Fruit fly (Drosophila melanogaster): ENCODE measurements around the gene Smyd3.

Gene Smyd3

DNA sequence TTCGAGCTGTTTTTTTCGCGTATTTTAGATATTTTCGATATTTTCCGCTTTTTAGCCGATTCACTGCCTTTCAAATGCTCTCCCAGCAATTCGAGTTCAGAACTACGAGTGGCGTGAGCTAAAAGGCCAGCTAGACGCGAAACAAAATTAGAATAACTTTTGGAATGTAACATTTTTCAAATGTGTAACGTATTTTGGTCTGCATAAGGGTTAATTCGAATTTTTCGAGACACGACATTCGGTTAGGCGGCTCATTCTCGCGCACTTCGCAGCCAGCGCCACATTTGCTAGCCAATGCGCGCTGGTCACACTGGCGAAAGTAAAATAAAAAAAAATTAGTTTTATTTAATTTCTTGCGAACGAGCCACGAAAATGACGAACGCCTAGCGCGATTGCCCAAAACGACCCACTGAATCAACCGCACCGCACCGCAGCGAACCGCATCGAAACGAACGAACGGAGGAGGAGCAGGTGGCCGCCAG, 15.9 kb upstream of the Smyd3 start, which contains the start of the genes brv3 and Pi4KIIIalpha (continued):
- no peak for TF ChIP-seq Max (GFP tag; optimal IDR thresholded peaks at IDR 0.05)
- TF ChIP-seq nom (GFP tag; optimal IDR thresholded peaks at IDR 0.05): no peak
- TF ChIP-seq CG11398 (GFP tag; optimal IDR thresholded peaks at IDR 0.05): no peak
- no peak for TF ChIP-seq jigr1 (GFP tag; IDR thresholded peaks at IDR 0.05)
- no peak for TF ChIP-seq Hey (tag; optimal IDR thresholded peaks at IDR 0.05)
- TF ChIP-seq Sry-δ (GFP tag; optimal IDR thresholded peaks at IDR 0.05): peak; percentile 34
- TF ChIP-seq kah (GFP tag; optimal IDR thresholded peaks at IDR 0.05): no peak
- peak; percentile 69 for TF ChIP-seq pzg (GFP tag; optimal IDR thresholded peaks at IDR 0.05)
- TF ChIP-seq gro (GFP tag; optimal IDR thresholded peaks at IDR 0.05): no peak
- TF ChIP-seq CG5953 (GFP tag; IDR thresholded peaks at IDR 0.05): no peak
- TF ChIP-seq bcd (GFP tag; optimal IDR thresholded peaks at IDR 0.05): no peak
- peak; percentile 40 for TF ChIP-seq Rfx (GFP tag; IDR thresholded peaks at IDR 0.05)
- TF ChIP-seq CG14441 (GFP tag; IDR thresholded peaks at IDR 0.05): no peak
- no peak for TF ChIP-seq CG1602 (GFP tag; optimal IDR thresholded peaks at IDR 0.05)
- TF ChIP-seq Med (GFP tag): peak; percentile 3
- TF ChIP-seq CG16813 (GFP tag; IDR thresholded peaks at IDR 0.05; ENCODE audit: partially characterized antibody): no peak
- no peak for TF ChIP-seq Deaf1 (tag; optimal IDR thresholded peaks at IDR 0.05)
- no peak for TF ChIP-seq vvl (GFP tag; IDR thresholded peaks at IDR 0.05)
- TF ChIP-seq nerfin-1 (tag; optimal IDR thresholded peaks at IDR 0.05): no peak
- no peak for TF ChIP-seq CG8944 (GFP tag; optimal IDR thresholded peaks at IDR 0.05)
- TF ChIP-seq B-H2 (GFP tag; optimal IDR thresholded peaks at IDR 0.05): no peak
- TF ChIP-seq CG2120 (GFP tag; optimal IDR thresholded peaks at IDR 0.05): no peak
- TF ChIP-seq CG10431 (GFP tag; optimal IDR thresholded peaks at IDR 0.05): no peak
- no peak for TF ChIP-seq CG6854 (GFP tag; optimal IDR thresholded peaks at IDR 0.05)
- 0 out of 2 replicates have a peak, but pooled peaks have one; percentile 28 for TF ChIP-seq Scr (GFP tag; IDR thresholded peaks at IDR 0.05; ENCODE audit: partially characterized antibody)
- TF ChIP-seq NfI (GFP tag; optimal IDR thresholded peaks at IDR 0.05): no peak
- TF ChIP-seq rib (GFP tag; IDR thresholded peaks at IDR 0.05): no peak
- TF ChIP-seq CG31441 (GFP tag; IDR thresholded peaks at IDR 0.05): no peak
- peak; percentile 62; the same call in 1 of the 3 replicates for TF ChIP-seq CG11560 (tag; IDR thresholded peaks at IDR 0.05)
- no peak for TF ChIP-seq CG18619 (GFP tag; optimal IDR thresholded peaks at IDR 0.05)
- no peak for TF ChIP-seq cg (GFP tag; optimal IDR thresholded peaks at IDR 0.05)
- TF ChIP-seq CG15514 (GFP tag; optimal IDR thresholded peaks at IDR 0.05): peak; percentile 39
- TF ChIP-seq CG10147 (GFP tag; optimal IDR thresholded peaks at IDR 0.05): no peak
- TF ChIP-seq CG34422 (GFP tag; IDR thresholded peaks at IDR 0.05): 0 out of 3 replicates have a peak, but pooled peaks have one; percentile 16
- TF ChIP-seq CG11456 (GFP tag; IDR thresholded peaks at IDR 0.05): no peak
- TF ChIP-seq her (GFP tag; optimal IDR thresholded peaks at IDR 0.05): peak; percentile 99
- TF ChIP-seq CG5245 (GFP tag; optimal IDR thresholded peaks at IDR 0.05): no peak
- peak; percentile 73 for TF ChIP-seq MBD-R2 (GFP tag; IDR thresholded peaks at IDR 0.05)
- TF ChIP-seq sna (GFP tag; IDR thresholded peaks at IDR 0.05; ENCODE audit: partially characterized antibody): no peak
- TF ChIP-seq crc (GFP tag; optimal IDR thresholded peaks at IDR 0.05): no peak
- TF ChIP-seq gcm (GFP tag; optimal IDR thresholded peaks at IDR 0.05): no peak
- no peak for TF ChIP-seq CG18262 (tag; optimal IDR thresholded peaks at IDR 0.05)
- TF ChIP-seq CG1832 (GFP tag; optimal IDR thresholded peaks at IDR 0.05): no peak
- no peak for TF ChIP-seq HLH3B (GFP tag; IDR thresholded peaks at IDR 0.05)
- no peak for TF ChIP-seq H15 (GFP tag; IDR thresholded peaks at IDR 0.05)
- no peak for TF ChIP-seq pita (GFP tag; optimal IDR thresholded peaks at IDR 0.05)
- no peak for TF ChIP-seq Lim3 (GFP tag; IDR thresholded peaks at IDR 0.05)
- TF ChIP-seq Lpt (GFP tag; optimal IDR thresholded peaks at IDR 0.05): no peak
- TF ChIP-seq hb (GFP tag; IDR thresholded peaks at IDR 0.05; ENCODE audit: partially characterized antibody): no peak
- no peak for TF ChIP-seq ken (GFP tag; IDR thresholded peaks at IDR 0.05)
- TF ChIP-seq onecut (GFP tag; IDR thresholded peaks at IDR 0.05): no peak
- TF ChIP-seq lilli (GFP tag; optimal IDR thresholded peaks at IDR 0.05): no peak
